Worm (Caenorhabditis elegans): ENCODE data around the gene T09A5.4.

- no peak for TF ChIP-seq ceh-82 (tag; optimal IDR thresholded peaks at IDR 0.05)
- no peak for TF ChIP-seq lin-15B (tag; optimal IDR thresholded peaks at IDR 0.05)
- TF ChIP-seq aly-2 (tag; optimal IDR thresholded peaks at IDR 0.05) = no peak
- no peak for TF ChIP-seq unc-30 (tag; optimal IDR thresholded peaks at IDR 0.05)
- no peak for TF ChIP-seq lsy-2 (tag; optimal IDR thresholded peaks at IDR 0.05)
Observed at ce11 chrII:7812332-7812731, 33.7 kb upstream of the T09A5.4 start.
